Worm (Caenorhabditis elegans) whole organism, L4 larva: ENCODE results near the gene aptf-4.
A peak's percentile ranks its signal among the peaks of the same experiment; 100 is the strongest.

Experiments
- D1046.2 ChIP-seq: fragments of 200-800 bp; sonication (Bioruptor generic); IDR thresholded peaks from 2 replicates; pipeline ENCODE4 v1.3.6; 2022; ENCODE audit warnings: missing genetic modification characterization, missing compliant biosample characterization
- F26F4.8 ChIP-seq: fragments of 200-800 bp; sonication (Bioruptor generic); conservative IDR thresholded peaks from 2 replicates; pipeline ENCODE4 v1.3.6; 2022; ENCODE audit warnings: missing genetic modification characterization, missing compliant biosample characterization
- F44E2.7 ChIP-seq: fragments of 200-800 bp; sonication (Bioruptor generic); IDR thresholded peaks from 2 replicates; pipeline ENCODE4 v2.1.2; 2022; ENCODE audit warnings: missing genetic modification characterization, missing compliant biosample characterization
- Y105C5A.15 ChIP-seq: fragments of 200-800 bp; sonication (Bioruptor generic); IDR thresholded peaks from 2 replicates; pipeline ENCODE4 v1.3.6; 2022; ENCODE audit warnings: missing genetic modification characterization, missing compliant biosample characterization
- Y5F2A.4 ChIP-seq: fragments of 200-800 bp; sonication (Bioruptor generic); optimal IDR thresholded peaks from 2 replicates; lab custom pipeline; 2018; ENCODE audit warnings: mild to moderate bottlenecking, missing genetic modification characterization, missing compliant biosample characterization
- Y75B8A.6 ChIP-seq: fragments of 200-800 bp; sonication (Bioruptor generic); IDR thresholded peaks from 2 replicates; pipeline ENCODE4 v1.3.6; 2022; ENCODE audit warnings: missing genetic modification reagents, missing genetic modification characterization, missing compliant biosample characterization
- ZK337.2 ChIP-seq: fragments of 200-800 bp; sonication (Bioruptor generic); IDR thresholded peaks from 2 replicates; pipeline ENCODE4 v1.3.6; 2022; ENCODE audit warnings: missing genetic modification reagents, missing genetic modification characterization, missing compliant biosample characterization
- ama-1 ChIP-seq: fragments of 150-350 bp; optimal IDR thresholded peaks from 2 replicates; lab custom pipeline; 2014; ENCODE audit warnings: inconsistent platforms, mixed read lengths
- attf-4 ChIP-seq: sonication (generic microtip); optimal IDR thresholded peaks from 3 replicates; lab custom pipeline; 2017; ENCODE audit warnings: missing biosample characterization, missing genetic modification characterization
- ceh-20 ChIP-seq: fragments of 200-800 bp; sonication (Bioruptor generic); IDR thresholded peaks from 2 replicates; pipeline ENCODE4 v1.3.6; 2022; ENCODE audit warnings: missing genetic modification reagents, missing genetic modification characterization, missing compliant biosample characterization
- ceh-44 ChIP-seq: fragments of 200-800 bp; sonication (Bioruptor generic); IDR thresholded peaks from 2 replicates; pipeline ENCODE4 v1.3.6; 2022; ENCODE audit warnings: missing genetic modification reagents, missing genetic modification characterization, missing compliant biosample characterization
- ceh-62 ChIP-seq: sonication (generic microtip); optimal IDR thresholded peaks from 2 replicates; lab custom pipeline; 2017; ENCODE audit warnings: missing biosample characterization, missing genetic modification characterization
- ceh-82 ChIP-seq: sonication (generic microtip); optimal IDR thresholded peaks from 2 replicates; lab custom pipeline; 2017; ENCODE audit warnings: missing biosample characterization, missing genetic modification characterization
- cey-2 ChIP-seq: sonication (generic microtip); optimal IDR thresholded peaks from 3 replicates; lab custom pipeline; 2017; ENCODE audit warnings: missing genetic modification characterization, mild to moderate bottlenecking, missing compliant biosample characterization, antibody characterized with exemption, borderline replicate concordance; ENCODE audit not compliant: insufficient read depth
- dmd-6 ChIP-seq: fragments of 200-800 bp; sonication (Bioruptor generic); IDR thresholded peaks from 2 replicates; pipeline ENCODE4 v1.3.6; 2022; ENCODE audit warnings: missing genetic modification reagents, missing genetic modification characterization, missing compliant biosample characterization
- egl-27 ChIP-seq: sonication (generic microtip); optimal IDR thresholded peaks from 3 replicates; lab custom pipeline; 2017; ENCODE audit warnings: missing biosample characterization, missing genetic modification reagents, missing genetic modification characterization
- hlh-11 ChIP-seq: fragments of 200-800 bp; sonication (Bioruptor generic); optimal IDR thresholded peaks from 2 replicates; lab custom pipeline; 2018; ENCODE audit warnings: mild to moderate bottlenecking, missing genetic modification characterization, missing compliant biosample characterization
- hlh-30 ChIP-seq: sonication (generic microtip); optimal IDR thresholded peaks from 2 replicates; lab custom pipeline; 2017; ENCODE audit warnings: antibody characterized with exemption, mild to moderate bottlenecking, missing genetic modification characterization, missing compliant biosample characterization; ENCODE audit not compliant: insufficient read depth
- jun-1 ChIP-seq: fragments of 150-350 bp; optimal IDR thresholded peaks from 2 replicates; lab custom pipeline; 2014; ENCODE audit warnings: missing biosample characterization, missing genetic modification reagents, missing genetic modification characterization
- lin-13 ChIP-seq: fragments of 150-350 bp; optimal IDR thresholded peaks from 2 replicates; lab custom pipeline; 2014; ENCODE audit warnings: missing biosample characterization, missing genetic modification reagents, missing genetic modification characterization
- lsy-2 ChIP-seq, 2 experiments: fragments of 150-350 bp in 1 of 2; sonication (generic microtip) in 1 of 2; optimal IDR thresholded peaks; 2 replicates each; lab custom pipeline; 2014 to 2017; ENCODE audit warnings: missing biosample characterization in 2 of 2, missing genetic modification characterization in 2 of 2
- mxl-3 ChIP-seq: fragments of 200-800 bp; sonication (Bioruptor generic); optimal IDR thresholded peaks from 2 replicates; lab custom pipeline; 2018; ENCODE audit warnings: mild to moderate bottlenecking, missing genetic modification characterization, missing compliant biosample characterization
- nhr-111 ChIP-seq: fragments of 200-800 bp; sonication (Bioruptor generic); optimal IDR thresholded peaks from 2 replicates; lab custom pipeline; 2018; ENCODE audit warnings: mild to moderate bottlenecking, missing genetic modification characterization, missing compliant biosample characterization
- nhr-237 ChIP-seq: sonication (generic microtip); optimal IDR thresholded peaks from 2 replicates; lab custom pipeline; 2017; ENCODE audit warnings: missing biosample characterization, missing genetic modification characterization
- nhr-28 ChIP-seq: fragments of 150-350 bp; optimal IDR thresholded peaks from 2 replicates; lab custom pipeline; 2014; ENCODE audit warnings: missing biosample characterization, missing genetic modification characterization
- nhr-41 ChIP-seq: fragments of 200-800 bp; sonication (Bioruptor generic); IDR thresholded peaks from 2 replicates; pipeline ENCODE4 v1.3.6; 2022; ENCODE audit warnings: missing genetic modification reagents, missing genetic modification characterization, missing compliant biosample characterization
- nhr-77 ChIP-seq: fragments of 150-350 bp; optimal IDR thresholded peaks from 2 replicates; lab custom pipeline; 2014; ENCODE audit warnings: missing biosample characterization, missing genetic modification characterization
- pqm-1 ChIP-seq: sonication (generic microtip); optimal IDR thresholded peaks from 2 replicates; lab custom pipeline; 2017; ENCODE audit warnings: missing biosample characterization, missing genetic modification characterization
- rbr-2 ChIP-seq: sonication (generic microtip); optimal IDR thresholded peaks from 2 replicates; lab custom pipeline; 2016; ENCODE audit warnings: missing genotype, missing genetic modification characterization, missing compliant biosample characterization
- skn-1 ChIP-seq: fragments of 150-350 bp; optimal IDR thresholded peaks from 2 replicates; lab custom pipeline; 2014; ENCODE audit warnings: missing biosample characterization, missing genetic modification characterization
- snpc-1.2 ChIP-seq: fragments of 200-800 bp; sonication (Bioruptor generic); IDR thresholded peaks from 2 replicates; pipeline ENCODE4 v1.3.6; 2022; ENCODE audit warnings: missing genetic modification reagents, missing genetic modification characterization, missing compliant biosample characterization
- unc-62 ChIP-seq, 3 experiments: fragments of 150-350 bp in 1 of 3; sonication (generic microtip); optimal IDR thresholded peaks in 2 of 3; peaks in 1 of 3; 1 replicate in 1 of 3; 2 replicates in 2 of 3; lab custom pipeline; 2014 to 2017; ENCODE audit warnings: missing biosample characterization in 3 of 3, missing genetic modification characterization in 3 of 3, missing genetic modification reagents in 3 of 3, missing genotype in 1 of 3
- vab-7 ChIP-seq: fragments of 200-800 bp; sonication (Bioruptor generic); IDR thresholded peaks from 2 replicates; pipeline ENCODE4 v1.3.6; 2022; ENCODE audit warnings: missing genetic modification reagents, missing genetic modification characterization, missing compliant biosample characterization
- zfp-3 ChIP-seq: fragments of 200-800 bp; sonication (Bioruptor generic); conservative IDR thresholded peaks from 2 replicates; pipeline ENCODE4 v1.3.6; 2022; ENCODE audit warnings: missing genetic modification reagents, missing genetic modification characterization, missing compliant biosample characterization
- zip-11 ChIP-seq: fragments of 200-800 bp; sonication (Bioruptor generic); IDR thresholded peaks from 2 replicates; pipeline ENCODE4 v1.3.6; 2022; ENCODE audit warnings: missing genetic modification characterization, missing compliant biosample characterization
- zip-2 ChIP-seq: fragments of 150-350 bp; optimal IDR thresholded peaks from 2 replicates; lab custom pipeline; 2014; ENCODE audit warnings: missing biosample characterization, missing genetic modification characterization
- ztf-7 ChIP-seq: fragments of 150-350 bp; optimal IDR thresholded peaks from 2 replicates; lab custom pipeline; 2014; ENCODE audit warnings: missing biosample characterization, missing genetic modification characterization

aptf-4 gene

ce11 chrII:8611330-8611729 is 20.5 kb downstream of the aptf-4 start:
- TF ChIP-seq ztf-7 (tag; lab: Kevin White, UChicago), result no peak
- no peak for TF ChIP-seq jun-1 (tag; lab: Kevin White, UChicago)
- TF ChIP-seq ama-1 (lab: Kevin White, UChicago), result no peak
- TF ChIP-seq nhr-41, result no peak
- no peak for TF ChIP-seq zfp-3 (GFP tag; lab: Robert Waterston, UW)
- no peak for TF ChIP-seq hlh-11
- no peak for TF ChIP-seq mxl-3 (GFP tag; lab: Kevin White, UChicago)
- no peak for TF ChIP-seq zip-11
- no peak for TF ChIP-seq dmd-6

DNA sequence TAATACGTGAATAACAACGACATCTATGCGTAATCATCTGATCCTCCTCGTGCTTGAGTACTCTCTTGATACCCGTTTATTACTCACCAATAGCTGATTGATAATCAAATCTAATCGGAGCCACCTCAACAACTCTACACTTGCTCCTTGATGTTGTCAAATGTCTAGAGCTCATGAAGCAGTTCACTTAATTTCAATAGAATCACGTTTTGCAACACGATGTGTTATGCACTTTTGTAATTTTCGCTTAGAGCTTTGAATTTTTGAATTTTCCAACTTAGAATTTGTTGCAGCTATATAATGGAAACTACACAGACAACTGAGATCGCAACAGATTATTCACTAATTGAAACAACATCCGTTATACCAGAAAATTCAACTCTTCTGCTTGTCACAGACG is 21.7 kb downstream of the aptf-4 start, which contains the start of gene T22C8.1:
Gene T22C8.1, plus strand, starts transcription at position 301 of the 400 bp plus-strand sequence.
- TF ChIP-seq nhr-111 (GFP tag; lab: Kevin White, UChicago) (no peak), ceh-82 (no peak), hlh-11 (no peak), ceh-20 (no peak), ceh-44 (GFP tag; lab: Robert Waterston, UW) (no peak)

DNA sequence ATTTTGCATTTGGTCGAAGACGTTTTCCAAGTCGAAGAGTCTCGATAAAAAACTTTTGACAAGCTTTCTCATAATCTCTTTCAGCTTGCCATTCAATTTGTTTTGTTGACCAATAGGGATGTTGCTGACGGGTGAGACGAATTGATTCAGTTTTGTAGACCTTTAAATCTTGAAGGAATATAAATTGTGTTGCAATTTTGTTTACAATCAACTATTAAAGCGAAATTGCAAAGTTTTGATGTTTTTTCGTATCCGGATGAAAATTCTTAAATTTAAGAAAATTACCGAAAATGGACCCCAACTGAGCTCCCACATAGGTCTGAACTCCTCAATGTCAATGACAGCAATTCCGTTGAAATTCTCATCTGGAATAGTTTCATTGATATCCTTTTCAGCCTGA is 25.4 kb downstream of the aptf-4 start:
- no peak for TF ChIP-seq vab-7 (GFP tag; lab: Robert Waterston, UW)
- TF ChIP-seq unc-62 (GFP tag; optimal IDR thresholded peaks at IDR 0.05 in 1 of 2; lab: Kevin White, UChicago), result peak in 1 of 2 experiments; percentile 91
- no peak for TF ChIP-seq unc-62 (tag; optimal IDR thresholded peaks at IDR 0.05; lab: Kevin White, UChicago)
- TF ChIP-seq cey-2 (tag; lab: Kevin White, UChicago), result no peak
- TF ChIP-seq lsy-2 (tag; optimal IDR thresholded peaks at IDR 0.05; lab: Kevin White, UChicago), result no peak
- TF ChIP-seq, all 104 proteins: peak for 1

- TF ChIP-seq vab-7 (GFP tag; lab: Robert Waterston, UW) (no peak), Y105C5A.15 (no peak), nhr-28 (tag; lab: Kevin White, UChicago) (no peak), F26F4.8 (GFP tag; lab: Robert Waterston, UW) (no peak), snpc-1.2 (GFP tag; lab: Robert Waterston, UW) (no peak), mxl-3 (GFP tag; lab: Kevin White, UChicago) (no peak), F44E2.7 (GFP tag; lab: Robert Waterston, UW) (no peak), lin-13 (no peak), ceh-62 (tag; lab: Kevin White, UChicago) (no peak), Y75B8A.6 (GFP tag; lab: Robert Waterston, UW) (no peak), hlh-30 (tag; lab: Kevin White, UChicago) (no peak), nhr-237 (tag; lab: Kevin White, UChicago) (no peak), egl-27 (tag; lab: Kevin White, UChicago) (no peak), nhr-77 (no peak), zip-11 (no peak), attf-4 (tag; lab: Kevin White, UChicago) (no peak), Y5F2A.4 (GFP tag; lab: Kevin White, UChicago) (no peak)
Measured at ce11 chrII:8617516-8617915, 26.7 kb downstream of the aptf-4 start, which contains the start of gene chhy-1. chhy-1 (minus strand) TSS chrII:8617616.

ce11 chrII:8621883-8622282 is 31.1 kb downstream of the aptf-4 start, which contains the start of gene T22C8.3:
T22C8.3 (minus strand) TSS chrII:8621983.
- TF ChIP-seq rbr-2 (tag; lab: Kevin White, UChicago), result no peak
- TF ChIP-seq nhr-28 (tag; lab: Kevin White, UChicago), result peak; percentile 14

DNA sequence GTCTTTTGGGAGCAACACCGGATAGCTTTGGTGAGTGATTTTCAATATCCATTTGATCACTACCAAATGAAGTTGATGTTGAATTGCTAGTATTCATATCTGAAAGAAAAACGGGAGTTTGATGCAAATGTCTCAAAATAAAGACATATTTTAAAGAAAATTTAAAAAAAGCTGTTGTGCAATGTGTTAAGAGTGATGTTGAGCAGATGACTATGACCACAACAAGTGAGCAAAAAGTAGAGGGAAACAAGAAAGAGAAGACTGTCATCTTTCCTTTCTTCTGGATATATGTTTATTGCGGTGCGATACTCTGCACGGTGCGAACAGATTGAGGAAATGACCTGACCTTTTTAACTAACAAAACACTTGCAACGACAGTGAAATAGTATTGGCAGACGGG is 32.6 kb downstream of the aptf-4 start, which contains the start of gene T22C8.4:
Gene T22C8.4, minus strand, starts transcription at position 101 of the 400 bp plus-strand sequence.
- TF ChIP-seq ZK337.2 (GFP tag; lab: Robert Waterston, UW) (no peak), zfp-3 (GFP tag; lab: Robert Waterston, UW) (no peak), ceh-44 (GFP tag; lab: Robert Waterston, UW) (no peak), F44E2.7 (GFP tag; lab: Robert Waterston, UW) (no peak), zip-2 (no peak), pqm-1 (no peak), D1046.2 (GFP tag; lab: Robert Waterston, UW) (no peak), skn-1 (tag; lab: Kevin White, UChicago) (no peak)
